Worm (Caenorhabditis elegans) whole organism, late embryonic: ENCODE measurements around the gene thoc-2.
A peak's percentile ranks its signal among the peaks of the same experiment; 100 is the strongest.

Experiments used
- C08G9.2 ChIP-seq: sonication (generic microtip); optimal IDR thresholded peaks from 2 replicates; lab custom pipeline; 2016; ENCODE audit warnings: mild to moderate bottlenecking, missing genetic modification characterization, moderate library complexity, missing compliant biosample characterization
- K09A11.1 ChIP-seq: sonication (generic microtip); optimal IDR thresholded peaks from 2 replicates; lab custom pipeline; 2017; ENCODE audit warnings: antibody characterized with exemption, mild to moderate bottlenecking, missing genetic modification characterization, missing compliant biosample characterization; ENCODE audit not compliant: insufficient read depth
- ceh-18 ChIP-seq: sonication (generic microtip); optimal IDR thresholded peaks from 2 replicates; lab custom pipeline; 2016; ENCODE audit warnings: missing genetic modification characterization, missing compliant biosample characterization
- ceh-19 ChIP-seq: fragments of 200-800 bp; sonication (Bioruptor generic); optimal IDR thresholded peaks from 2 replicates; lab custom pipeline; 2018; ENCODE audit warnings: mild to moderate bottlenecking, missing genetic modification characterization, missing compliant biosample characterization
- ceh-2 ChIP-seq: sonication (generic microtip); optimal IDR thresholded peaks from 2 replicates; lab custom pipeline; 2016; ENCODE audit warnings: missing genotype, missing genetic modification characterization, missing compliant biosample characterization
- ceh-22 ChIP-seq: sonication (generic microtip); optimal IDR thresholded peaks from 2 replicates; lab custom pipeline; 2017; ENCODE audit warnings: missing biosample characterization, missing genetic modification characterization
- ceh-31 ChIP-seq: sonication (generic microtip); optimal IDR thresholded peaks from 2 replicates; lab custom pipeline; 2016; ENCODE audit warnings: missing genetic modification characterization, missing compliant biosample characterization
- ceh-34 ChIP-seq: sonication (generic microtip); optimal IDR thresholded peaks from 2 replicates; lab custom pipeline; 2016; ENCODE audit warnings: mild to moderate bottlenecking, missing genetic modification characterization, missing compliant biosample characterization
- ceh-48 ChIP-seq: sonication (generic microtip); optimal IDR thresholded peaks from 2 replicates; lab custom pipeline; 2016; ENCODE audit warnings: missing genetic modification characterization, inconsistent platforms, missing compliant biosample characterization
- ceh-9 ChIP-seq: sonication (generic microtip); optimal IDR thresholded peaks from 2 replicates; lab custom pipeline; 2016; ENCODE audit warnings: mild to moderate bottlenecking, missing genetic modification characterization, inconsistent platforms, missing compliant biosample characterization
- che-1 ChIP-seq: sonication (generic microtip); optimal IDR thresholded peaks from 2 replicates; lab custom pipeline; 2016; ENCODE audit warnings: mild to moderate bottlenecking, missing genetic modification characterization, missing compliant biosample characterization
- dmd-4 ChIP-seq: sonication (generic microtip); optimal IDR thresholded peaks from 2 replicates; lab custom pipeline; 2016; ENCODE audit warnings: borderline replicate concordance, missing genetic modification characterization, missing compliant biosample characterization
- elt-2 ChIP-seq: sonication (generic microtip); optimal IDR thresholded peaks from 2 replicates; lab custom pipeline; 2016; ENCODE audit warnings: missing genetic modification reagents, missing genetic modification characterization, missing compliant biosample characterization
- elt-4 ChIP-seq: sonication (generic microtip); optimal IDR thresholded peaks from 2 replicates; lab custom pipeline; 2016; ENCODE audit warnings: missing genetic modification characterization, missing compliant biosample characterization
- ets-4 ChIP-seq: sonication (generic microtip); optimal IDR thresholded peaks from 2 replicates; lab custom pipeline; 2016; ENCODE audit warnings: missing genetic modification characterization, missing compliant biosample characterization
- eyg-1 ChIP-seq: sonication (generic microtip); optimal IDR thresholded peaks from 2 replicates; lab custom pipeline; 2016; ENCODE audit warnings: missing genotype, missing genetic modification characterization, missing compliant biosample characterization
- fkh-10 ChIP-seq: fragments of 150-350 bp; optimal IDR thresholded peaks from 2 replicates; lab custom pipeline; 2014; ENCODE audit warnings: missing biosample characterization, missing genetic modification reagents, missing genetic modification characterization
- hlh-15 ChIP-seq: sonication (generic microtip); optimal IDR thresholded peaks from 2 replicates; lab custom pipeline; 2016; ENCODE audit warnings: missing genetic modification characterization, missing compliant biosample characterization
- hlh-30 ChIP-seq: sonication (generic microtip); optimal IDR thresholded peaks from 2 replicates; lab custom pipeline; 2017; ENCODE audit warnings: antibody characterized with exemption, missing genetic modification characterization, missing compliant biosample characterization; ENCODE audit not compliant: insufficient read depth
- hlh-6 ChIP-seq: sonication (generic microtip); optimal IDR thresholded peaks from 2 replicates; lab custom pipeline; 2016; ENCODE audit warnings: missing genotype, missing genetic modification characterization, missing compliant biosample characterization
- mec-3 ChIP-seq: sonication (generic microtip); optimal IDR thresholded peaks from 2 replicates; lab custom pipeline; 2016; ENCODE audit warnings: borderline replicate concordance, missing genetic modification characterization, missing compliant biosample characterization
- nfya-1 ChIP-seq: sonication (generic microtip); optimal IDR thresholded peaks from 2 replicates; lab custom pipeline; 2017; ENCODE audit warnings: missing genetic modification characterization, mild to moderate bottlenecking, missing compliant biosample characterization, antibody characterized with exemption, moderate library complexity
- npax-4 ChIP-seq: sonication (generic microtip); optimal IDR thresholded peaks from 2 replicates; lab custom pipeline; 2016; ENCODE audit warnings: missing genetic modification characterization, missing compliant biosample characterization
- pag-3 ChIP-seq: sonication (generic microtip); optimal IDR thresholded peaks from 2 replicates; lab custom pipeline; 2016; ENCODE audit warnings: missing compliant biosample characterization, missing genetic modification characterization, borderline replicate concordance
- pat-9 ChIP-seq: fragments of 200-800 bp; sonication (Bioruptor generic); optimal IDR thresholded peaks from 2 replicates; lab custom pipeline; 2018; ENCODE audit warnings: mild to moderate bottlenecking, missing genetic modification characterization, moderate library complexity, missing compliant biosample characterization
- pax-1 ChIP-seq: fragments of 150-350 bp; optimal IDR thresholded peaks from 2 replicates; lab custom pipeline; 2014; ENCODE audit warnings: missing biosample characterization, missing genetic modification characterization
- pha-2 ChIP-seq: sonication (generic microtip); optimal IDR thresholded peaks from 2 replicates; lab custom pipeline; 2017; ENCODE audit warnings: mild to moderate bottlenecking, missing genetic modification characterization, missing compliant biosample characterization
- pros-1 ChIP-seq: fragments of 150-350 bp; optimal IDR thresholded peaks from 2 replicates; lab custom pipeline; 2014; ENCODE audit warnings: missing biosample characterization, missing genetic modification reagents, missing genetic modification characterization
- ref-2 ChIP-seq: sonication (generic microtip); optimal IDR thresholded peaks from 2 replicates; lab custom pipeline; 2016; ENCODE audit warnings: missing genetic modification characterization, missing compliant biosample characterization
- sdc-2 ChIP-seq: sonication (generic microtip); optimal IDR thresholded peaks from 2 replicates; lab custom pipeline; 2016; ENCODE audit warnings: missing genotype, missing genetic modification characterization, missing compliant biosample characterization
- sox-2 ChIP-seq: fragments of 200-800 bp; sonication (Bioruptor generic); IDR thresholded peaks from 2 replicates; pipeline ENCODE4 v1.3.6; 2022; ENCODE audit warnings: missing genetic modification reagents, missing genetic modification characterization, missing compliant biosample characterization
- sox-4 ChIP-seq: sonication (generic microtip); optimal IDR thresholded peaks from 2 replicates; lab custom pipeline; 2017; ENCODE audit warnings: mild to moderate bottlenecking, missing genetic modification characterization, inconsistent platforms, missing compliant biosample characterization
- syd-9 ChIP-seq: sonication (generic microtip); optimal IDR thresholded peaks from 2 replicates; lab custom pipeline; 2016; ENCODE audit warnings: mild to moderate bottlenecking, missing genetic modification characterization, moderate library complexity, missing compliant biosample characterization
- tbx-2 ChIP-seq: sonication (generic microtip); optimal IDR thresholded peaks from 2 replicates; lab custom pipeline; 2016; ENCODE audit warnings: missing genetic modification characterization, missing compliant biosample characterization
- tbx-7 ChIP-seq: sonication (generic microtip); optimal IDR thresholded peaks from 2 replicates; lab custom pipeline; 2016; ENCODE audit warnings: missing genotype, missing genetic modification characterization, missing compliant biosample characterization
- ttx-3 ChIP-seq: sonication (generic microtip); optimal IDR thresholded peaks from 2 replicates; lab custom pipeline; 2016; ENCODE audit warnings: missing genetic modification reagents, missing genetic modification characterization, missing compliant biosample characterization
- unc-3 ChIP-seq, 2 experiments: fragments of 200-800 bp in 1 of 2; sonication (Bioruptor generic) in 1 of 2; sonication (generic microtip) in 1 of 2; conservative IDR thresholded peaks in 1 of 2; optimal IDR thresholded peaks in 1 of 2; 2 replicates each; pipeline versions ENCODE4 v1.3.6 to Lab custom; 2016 to 2022; ENCODE audit warnings: missing compliant biosample characterization in 2 of 2, missing genetic modification characterization in 2 of 2, missing genetic modification reagents in 1 of 2
- unc-42 ChIP-seq: sonication (generic microtip); optimal IDR thresholded peaks from 2 replicates; lab custom pipeline; 2016; ENCODE audit warnings: missing genotype, missing genetic modification characterization, missing compliant biosample characterization
- unc-55 ChIP-seq: sonication (generic microtip); optimal IDR thresholded peaks from 2 replicates; lab custom pipeline; 2017; ENCODE audit warnings: missing biosample characterization, missing genetic modification reagents, missing genetic modification characterization
- unc-86 ChIP-seq: sonication (generic microtip); optimal IDR thresholded peaks from 2 replicates; lab custom pipeline; 2016; ENCODE audit warnings: missing genetic modification characterization, missing compliant biosample characterization
- ztf-16 ChIP-seq: sonication (generic microtip); optimal IDR thresholded peaks from 2 replicates; lab custom pipeline; 2017; ENCODE audit warnings: missing genetic modification characterization, missing compliant biosample characterization

The thoc-2 gene

ce11 chrIII:6402810-6403209 is 35.0 kb downstream of the thoc-2 start:
- TF ChIP-seq ttx-3 (tag; lab: Kevin White, UChicago) (no peak), K09A11.1 (tag; lab: Kevin White, UChicago) (no peak), nfya-1 (tag; lab: Kevin White, UChicago) (no peak), pag-3 (tag; lab: Kevin White, UChicago) (no peak), pax-1 (no peak), pha-2 (tag; lab: Kevin White, UChicago) (no peak), dmd-4 (tag; lab: Kevin White, UChicago) (no peak), sox-4 (no peak), ceh-19 (GFP tag; lab: Kevin White, UChicago) (no peak), unc-3 (GFP tag; conservative IDR thresholded peaks at IDR 0.05; lab: Robert Waterston, UW) (no peak), unc-3 (tag; optimal IDR thresholded peaks at IDR 0.05; lab: Kevin White, UChicago) (no peak), sox-2 (GFP tag; lab: Robert Waterston, UW) (no peak), ceh-48 (tag; lab: Kevin White, UChicago) (no peak), unc-42 (tag; lab: Kevin White, UChicago) (no peak), ceh-31 (tag; lab: Kevin White, UChicago) (no peak)

ce11 chrIII:6405121-6405520 is 37.3 kb downstream of the thoc-2 start:
- no peak for TF ChIP-seq tbx-7 (tag; lab: Kevin White, UChicago)
- no peak for TF ChIP-seq sox-2 (GFP tag; lab: Robert Waterston, UW)
- no peak for TF ChIP-seq C08G9.2 (tag; lab: Kevin White, UChicago)
- TF ChIP-seq ceh-22 (tag; lab: Kevin White, UChicago), result no peak
- no peak for TF ChIP-seq unc-42 (tag; lab: Kevin White, UChicago)
- no peak for TF ChIP-seq pag-3 (tag; lab: Kevin White, UChicago)
- peak; percentile 18 for TF ChIP-seq nfya-1 (tag; lab: Kevin White, UChicago)
- TF ChIP-seq unc-86 (tag; lab: Kevin White, UChicago), result no peak
- no peak for TF ChIP-seq ets-4 (tag; lab: Kevin White, UChicago)
- TF ChIP-seq elt-2, result no peak
- no peak for TF ChIP-seq hlh-30 (tag; lab: Kevin White, UChicago)
- no peak for TF ChIP-seq che-1 (tag; lab: Kevin White, UChicago)
- TF ChIP-seq fkh-10 (GFP tag; lab: Kevin White, UChicago), result no peak
- no peak for TF ChIP-seq eyg-1
- no peak for TF ChIP-seq npax-4
- no peak for TF ChIP-seq ttx-3 (tag; lab: Kevin White, UChicago)
- TF ChIP-seq ceh-2 (tag; lab: Kevin White, UChicago), result no peak
- TF ChIP-seq ref-2 (tag; lab: Kevin White, UChicago), result no peak
- no peak for TF ChIP-seq pha-2 (tag; lab: Kevin White, UChicago)
- no peak for TF ChIP-seq syd-9
- no peak for TF ChIP-seq ceh-9 (tag; lab: Kevin White, UChicago)
- TF ChIP-seq mec-3 (tag; lab: Kevin White, UChicago), result no peak
- TF ChIP-seq unc-55, result peak; percentile 92
- peak; percentile 73 for TF ChIP-seq ceh-18
- no peak for TF ChIP-seq elt-4 (tag; lab: Kevin White, UChicago)
- no peak for TF ChIP-seq pros-1 (tag; lab: Kevin White, UChicago)
- TF ChIP-seq unc-3 (GFP tag; conservative IDR thresholded peaks at IDR 0.05; lab: Robert Waterston, UW), result no peak
- TF ChIP-seq unc-3 (tag; optimal IDR thresholded peaks at IDR 0.05; lab: Kevin White, UChicago), result no peak
- TF ChIP-seq K09A11.1 (tag; lab: Kevin White, UChicago), result no peak
- no peak for TF ChIP-seq sdc-2 (tag; lab: Kevin White, UChicago)
- TF ChIP-seq sox-4, result no peak
- no peak for TF ChIP-seq ceh-31 (tag; lab: Kevin White, UChicago)
- peak; percentile 60 for TF ChIP-seq ceh-34 (tag; lab: Kevin White, UChicago)

ce11 chrIII:6406829-6407228 is 39.0 kb downstream of the thoc-2 start, which contains the start of gene let-756:
TSS of gene let-756 (plus strand) at chrIII:6407129.
- TF ChIP-seq hlh-15 (tag; lab: Kevin White, UChicago) (no peak), pat-9 (no peak), pag-3 (tag; lab: Kevin White, UChicago) (no peak), pha-2 (tag; lab: Kevin White, UChicago) (no peak), hlh-6 (tag; lab: Kevin White, UChicago) (no peak), unc-55 (no peak), ztf-16 (tag; lab: Kevin White, UChicago) (no peak), hlh-30 (tag; lab: Kevin White, UChicago) (no peak), tbx-2 (no peak)
- TF ChIP-seq, all 69 proteins: peak for 0
